Worm (Caenorhabditis elegans) whole organism, young adult: ENCODE data around the gene C28G1.6.
A peak's percentile ranks its signal among the peaks of the same experiment; 100 is the strongest.

Source experiments
- C06A6.2 ChIP-seq: fragments of 200-800 bp; sonication (Bioruptor generic); conservative IDR thresholded peaks from 2 replicates; pipeline ENCODE4 v1.3.6; 2022; ENCODE audit warnings: missing genetic modification characterization, missing compliant biosample characterization
- F10E7.11 ChIP-seq: sonication (generic microtip); optimal IDR thresholded peaks from 2 replicates; lab custom pipeline; 2017; ENCODE audit warnings: mild to moderate bottlenecking, missing genetic modification characterization, moderate library complexity, missing compliant biosample characterization
- F37B4.10 ChIP-seq: fragments of 200-800 bp; sonication (Bioruptor generic); IDR thresholded peaks from 2 replicates; pipeline ENCODE4 v1.3.6; 2022; ENCODE audit warnings: missing genetic modification characterization, missing compliant biosample characterization
- K12H6.12 ChIP-seq: fragments of 200-800 bp; sonication (Bioruptor generic); optimal IDR thresholded peaks from 2 replicates; lab custom pipeline; 2018; ENCODE audit warnings: mild to moderate bottlenecking, missing genetic modification characterization, missing compliant biosample characterization
- T07F8.4 ChIP-seq: sonication (generic microtip); optimal IDR thresholded peaks from 2 replicates; lab custom pipeline; 2016; ENCODE audit warnings: mild to moderate bottlenecking, missing genetic modification characterization, moderate library complexity, missing compliant biosample characterization
- T26A5.8 ChIP-seq: sonication (generic microtip); optimal IDR thresholded peaks from 2 replicates; lab custom pipeline; 2016; ENCODE audit warnings: missing genetic modification characterization, missing compliant biosample characterization
- Y53F4B.3 ChIP-seq: fragments of 200-800 bp; sonication (Bioruptor generic); IDR thresholded peaks from 2 replicates; pipeline ENCODE4 v1.3.6; 2022; ENCODE audit warnings: missing genetic modification reagents, missing genetic modification characterization, missing compliant biosample characterization
- Y56A3A.18 ChIP-seq: fragments of 200-800 bp; sonication (Bioruptor generic); IDR thresholded peaks from 2 replicates; pipeline ENCODE4 v1.3.6; 2022; ENCODE audit warnings: missing genetic modification reagents, missing genetic modification characterization, missing compliant biosample characterization
- Y79H2A.3 ChIP-seq: fragments of 200-800 bp; sonication (Bioruptor generic); conservative IDR thresholded peaks from 2 replicates; pipeline ENCODE4 v1.3.6; 2022; ENCODE audit warnings: missing genetic modification reagents, missing genetic modification characterization, missing compliant biosample characterization
- ZK185.1 ChIP-seq: sonication (generic microtip); optimal IDR thresholded peaks from 2 replicates; lab custom pipeline; 2016; ENCODE audit warnings: mild to moderate bottlenecking, missing genetic modification characterization, missing compliant biosample characterization; ENCODE audit not compliant: poor library complexity, severe bottlenecking
- akir-1 ChIP-seq: fragments of 200-800 bp; sonication (Bioruptor generic); optimal IDR thresholded peaks from 2 replicates; lab custom pipeline; 2018; ENCODE audit warnings: mild to moderate bottlenecking, missing genetic modification characterization, moderate library complexity, missing compliant biosample characterization
- aptf-2 ChIP-seq: fragments of 200-800 bp; sonication (Bioruptor generic); conservative IDR thresholded peaks from 2 replicates; pipeline ENCODE4 v1.3.6; 2022; ENCODE audit warnings: missing genetic modification reagents, missing genetic modification characterization, missing compliant biosample characterization
- attf-5 ChIP-seq: fragments of 200-800 bp; sonication (Bioruptor generic); optimal IDR thresholded peaks from 2 replicates; lab custom pipeline; 2018; ENCODE audit warnings: mild to moderate bottlenecking, missing genetic modification characterization, missing compliant biosample characterization
- bed-1 ChIP-seq: fragments of 200-800 bp; sonication (Bioruptor generic); IDR thresholded peaks from 2 replicates; pipeline ENCODE4 v1.3.6; 2022; ENCODE audit warnings: missing genetic modification reagents, missing genetic modification characterization, missing compliant biosample characterization
- bed-2 ChIP-seq: fragments of 200-800 bp; sonication (Bioruptor generic); IDR thresholded peaks from 2 replicates; pipeline ENCODE4 v1.3.6; 2022; ENCODE audit warnings: missing genetic modification reagents, missing genetic modification characterization, missing compliant biosample characterization
- ceh-40 ChIP-seq: fragments of 200-800 bp; sonication (Bioruptor generic); IDR thresholded peaks from 2 replicates; pipeline ENCODE4 v1.3.6; 2022; ENCODE audit warnings: missing genetic modification characterization, missing compliant biosample characterization
- ceh-58 ChIP-seq: fragments of 200-800 bp; sonication (Bioruptor generic); IDR thresholded peaks from 2 replicates; pipeline ENCODE4 v1.3.6; 2022; ENCODE audit warnings: missing genetic modification characterization, missing compliant biosample characterization
- dox-1 ChIP-seq: fragments of 200-800 bp; sonication (Bioruptor generic); IDR thresholded peaks from 2 replicates; pipeline ENCODE4 v1.3.6; 2022; ENCODE audit warnings: missing genetic modification reagents, missing genetic modification characterization, missing compliant biosample characterization
- dpff-1 ChIP-seq: sonication (generic microtip); optimal IDR thresholded peaks from 2 replicates; lab custom pipeline; 2017; ENCODE audit warnings: mild to moderate bottlenecking, missing genetic modification characterization, missing compliant biosample characterization
- efl-1 ChIP-seq: fragments of 150-350 bp; optimal IDR thresholded peaks from 2 replicates; lab custom pipeline; 2014; ENCODE audit warnings: missing biosample characterization, missing genetic modification reagents, missing genetic modification characterization
- egl-18 ChIP-seq: fragments of 200-800 bp; sonication (Bioruptor generic); IDR thresholded peaks from 2 replicates; pipeline ENCODE4 v1.3.6; 2022; ENCODE audit warnings: missing genetic modification reagents, missing genetic modification characterization, missing compliant biosample characterization
- egrh-3 ChIP-seq: fragments of 200-800 bp; sonication (Bioruptor generic); IDR thresholded peaks from 2 replicates; pipeline ENCODE4 v1.3.6; 2022; ENCODE audit warnings: missing genetic modification reagents, missing genetic modification characterization, missing compliant biosample characterization
- hlh-12 ChIP-seq: sonication (generic microtip); optimal IDR thresholded peaks from 2 replicates; lab custom pipeline; 2016; ENCODE audit warnings: missing genetic modification characterization, missing compliant biosample characterization
- hmg-1.2 ChIP-seq: fragments of 200-800 bp; sonication (Bioruptor generic); IDR thresholded peaks from 2 replicates; pipeline ENCODE4 v1.3.6; 2022; ENCODE audit warnings: missing genetic modification reagents, missing genetic modification characterization, missing compliant biosample characterization
- hmg-20 ChIP-seq: fragments of 200-800 bp; sonication (Bioruptor generic); IDR thresholded peaks from 2 replicates; pipeline ENCODE4 v1.3.6; 2022; ENCODE audit warnings: missing genetic modification reagents, missing genetic modification characterization, missing compliant biosample characterization
- hrde-1 ChIP-seq: sonication (generic microtip); optimal IDR thresholded peaks from 2 replicates; lab custom pipeline; 2016; ENCODE audit warnings: missing genetic modification characterization, mild to moderate bottlenecking, missing compliant biosample characterization, moderate library complexity, missing genotype, missing genetic modification reagents, borderline replicate concordance
- lag-1 ChIP-seq: fragments of 200-800 bp; sonication (Bioruptor generic); IDR thresholded peaks from 2 replicates; pipeline ENCODE4 v1.3.6; 2022; ENCODE audit warnings: missing genetic modification reagents, missing genetic modification characterization, missing compliant biosample characterization
- let-526 ChIP-seq: fragments of 200-800 bp; sonication (Bioruptor generic); IDR thresholded peaks from 2 replicates; pipeline ENCODE4 v1.3.6; 2022; ENCODE audit warnings: missing genetic modification reagents, missing genetic modification characterization, missing compliant biosample characterization
- let-607 ChIP-seq, 2 experiments: fragments of 200-800 bp in 1 of 2; sonication (Bioruptor generic) in 1 of 2; sonication (generic microtip) in 1 of 2; optimal IDR thresholded peaks; 2 replicates each; lab custom pipeline; 2016 to 2018; ENCODE audit warnings: mild to moderate bottlenecking in 2 of 2, missing compliant biosample characterization in 2 of 2, missing genetic modification characterization in 2 of 2, moderate library complexity in 2 of 2, missing genotype in 1 of 2
- lir-1 ChIP-seq: fragments of 200-800 bp; sonication (Bioruptor generic); conservative IDR thresholded peaks from 2 replicates; pipeline ENCODE4 v1.3.6; 2022; ENCODE audit warnings: missing genetic modification reagents, missing genetic modification characterization, missing compliant biosample characterization
- madf-10 ChIP-seq: sonication (generic microtip); optimal IDR thresholded peaks from 2 replicates; lab custom pipeline; 2016; ENCODE audit warnings: mild to moderate bottlenecking, missing genetic modification characterization, missing compliant biosample characterization
- mel-28 ChIP-seq: sonication (generic microtip); optimal IDR thresholded peaks from 2 replicates; lab custom pipeline; 2016; ENCODE audit warnings: borderline replicate concordance, mild to moderate bottlenecking, missing genetic modification characterization, missing compliant biosample characterization
- mes-4 ChIP-seq: sonication (generic microtip); optimal IDR thresholded peaks from 2 replicates; lab custom pipeline; 2016; ENCODE audit warnings: missing genotype, missing genetic modification characterization, missing compliant biosample characterization
- mxl-1 ChIP-seq: sonication (generic microtip); optimal IDR thresholded peaks from 2 replicates; lab custom pipeline; 2016; ENCODE audit warnings: missing genetic modification characterization, missing compliant biosample characterization
- nhr-27 ChIP-seq: fragments of 200-800 bp; sonication (Bioruptor generic); optimal IDR thresholded peaks from 2 replicates; lab custom pipeline; 2018; ENCODE audit warnings: mild to moderate bottlenecking, missing genetic modification characterization, moderate library complexity, missing compliant biosample characterization
- nhr-90 ChIP-seq: sonication (generic microtip); optimal IDR thresholded peaks from 2 replicates; lab custom pipeline; 2016; ENCODE audit warnings: missing genotype, mild to moderate bottlenecking, missing genetic modification characterization, missing compliant biosample characterization
- rec-8 ChIP-seq, 2 experiments: sonication (generic microtip); optimal IDR thresholded peaks; 2 replicates each; lab custom pipeline; 2016; ENCODE audit warnings: mild to moderate bottlenecking in 2 of 2, missing genetic modification characterization in 2 of 2, missing genetic modification reagents in 2 of 2, missing genotype in 2 of 2, missing biosample characterization in 1 of 2, missing compliant biosample characterization in 1 of 2, moderate library complexity in 1 of 2
- rpc-1 ChIP-seq, 2 experiments: fragments of 150-350 bp in 1 of 2; sonication (generic microtip) in 1 of 2; optimal IDR thresholded peaks; 2 replicates each; lab custom pipeline; 2014 to 2018; ENCODE audit warnings: missing biosample characterization in 1 of 2, missing genetic modification characterization in 1 of 2, missing genetic modification reagents in 1 of 2, missing genotype in 1 of 2
- sdz-38 ChIP-seq: sonication (generic microtip); optimal IDR thresholded peaks from 2 replicates; lab custom pipeline; 2016; ENCODE audit warnings: missing genotype, missing genetic modification characterization, missing compliant biosample characterization
- sea-2 ChIP-seq: fragments of 200-800 bp; sonication (Bioruptor generic); IDR thresholded peaks from 2 replicates; pipeline ENCODE4 v1.3.6; 2022; ENCODE audit warnings: missing genetic modification characterization, missing compliant biosample characterization
- snpc-1.1 ChIP-seq: sonication (generic microtip); optimal IDR thresholded peaks from 2 replicates; lab custom pipeline; 2017; ENCODE audit warnings: missing genetic modification characterization, mild to moderate bottlenecking, missing compliant biosample characterization, antibody characterized with exemption, moderate library complexity, missing genotype, missing genetic modification reagents; ENCODE audit not compliant: insufficient read depth
- snpc-3.4 ChIP-seq: sonication (generic microtip); optimal IDR thresholded peaks from 2 replicates; lab custom pipeline; 2017; ENCODE audit warnings: missing genetic modification characterization, mild to moderate bottlenecking, missing compliant biosample characterization, antibody characterized with exemption, moderate library complexity, missing genotype, missing genetic modification reagents
- unc-130 ChIP-seq: sonication (generic microtip); optimal IDR thresholded peaks from 2 replicates; lab custom pipeline; 2016; ENCODE audit warnings: missing genetic modification reagents, missing genetic modification characterization, missing compliant biosample characterization
- unc-62 ChIP-seq: fragments of 150-350 bp; optimal IDR thresholded peaks from 2 replicates; lab custom pipeline; 2014; ENCODE audit warnings: missing biosample characterization, missing genetic modification reagents, missing genetic modification characterization
- zfh-2 ChIP-seq: fragments of 200-800 bp; sonication (Bioruptor generic); conservative IDR thresholded peaks from 2 replicates; pipeline ENCODE4 v1.3.6; 2022; ENCODE audit warnings: missing genetic modification reagents, missing genetic modification characterization, missing compliant biosample characterization
- ztf-18 ChIP-seq: sonication (generic microtip); optimal IDR thresholded peaks from 2 replicates; lab custom pipeline; 2016; ENCODE audit warnings: missing genotype, mild to moderate bottlenecking, missing genetic modification characterization, missing compliant biosample characterization
- ztf-6 ChIP-seq: fragments of 200-800 bp; sonication (Bioruptor generic); IDR thresholded peaks from 2 replicates; pipeline ENCODE4 v1.3.6; 2022; ENCODE audit warnings: missing genetic modification reagents, missing genetic modification characterization, missing compliant biosample characterization

Gene C28G1.6

DNA sequence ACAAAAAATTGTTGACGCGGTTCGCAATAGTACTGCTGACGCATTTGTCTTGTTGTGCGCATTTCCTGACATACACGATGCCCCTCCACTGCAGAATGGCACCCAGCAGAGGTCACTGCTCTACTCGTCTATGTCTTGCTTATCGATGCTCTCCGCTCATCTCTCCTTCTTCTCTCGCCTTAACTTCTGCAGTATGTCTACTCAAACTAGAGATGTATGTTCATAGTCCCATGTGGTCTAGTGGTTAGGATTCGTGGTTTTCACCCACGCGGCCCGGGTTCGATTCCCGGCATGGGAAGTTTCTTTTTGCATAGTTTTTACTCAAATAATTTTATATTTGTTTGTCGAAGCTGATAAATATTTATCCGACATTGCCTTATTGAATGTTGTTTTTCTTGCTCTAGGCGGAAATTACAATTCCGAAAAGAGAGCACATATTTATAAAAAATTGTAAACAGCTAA is 4.9 kb upstream of the C28G1.6 start, which contains the start of gene C28G1.2 (continued):
- TF ChIP-seq Y53F4B.3 (GFP tag; lab: Robert Waterston, UW) (peak; percentile 77; the same call in 1 of the 2 replicates), hmg-20 (GFP tag; lab: Robert Waterston, UW) (peak; percentile 89), dox-1 (peak; percentile 93), rpc-1 (optimal IDR thresholded peaks at IDR 0.05; lab: Kevin White, UChicago) (peak; percentile 98), rpc-1 (tag; optimal IDR thresholded peaks at IDR 0.05; lab: Kevin White, UChicago) (peak; percentile 97), nhr-90 (tag; lab: Kevin White, UChicago) (peak; percentile 88), rec-8 (tag; optimal IDR thresholded peaks at IDR 0.05; lab: Kevin White, UChicago) (peak; percentile 90 to 95), hmg-1.2 (GFP tag; lab: Robert Waterston, UW) (peak; percentile 90), sdz-38 (no peak), dpff-1 (tag; lab: Kevin White, UChicago) (no peak), zfh-2 (GFP tag; lab: Robert Waterston, UW) (no peak; the same call in none of the 2 replicates), akir-1 (GFP tag; lab: Kevin White, UChicago) (peak; percentile 84), Y79H2A.3 (GFP tag; lab: Robert Waterston, UW) (peak; percentile 52; the same call in 1 of the 2 replicates), ceh-58 (GFP tag; lab: Robert Waterston, UW) (0 out of 2 replicates have a peak, but pooled peaks have one; percentile 83), mes-4 (tag; lab: Kevin White, UChicago) (peak; percentile 93), let-607 (tag; optimal IDR thresholded peaks at IDR 0.05; lab: Kevin White, UChicago) (peak; percentile 72 to 84), efl-1 (GFP tag; lab: Kevin White, UChicago) (peak; percentile 25), lag-1 (no peak), T07F8.4 (tag; lab: Kevin White, UChicago) (peak; percentile 90), F37B4.10 (GFP tag; lab: Robert Waterston, UW) (0 out of 2 replicates have a peak, but pooled peaks have one; percentile 46), F10E7.11 (tag; lab: Kevin White, UChicago) (peak; percentile 84), bed-2 (GFP tag; lab: Robert Waterston, UW) (no peak), snpc-3.4 (peak; percentile 52), hrde-1 (peak; percentile 85), unc-130 (GFP tag; lab: Kevin White, UChicago) (peak; percentile 88), ztf-18 (tag; lab: Kevin White, UChicago) (peak; percentile 92), unc-62 (GFP tag; lab: Kevin White, UChicago) (no peak), attf-5 (GFP tag; lab: Kevin White, UChicago) (peak; percentile 91), C06A6.2 (GFP tag; lab: Robert Waterston, UW) (peak; percentile 71), madf-10 (peak; percentile 88), hlh-12 (tag; lab: Kevin White, UChicago) (peak; percentile 79), ztf-6 (GFP tag; lab: Robert Waterston, UW) (peak; percentile 81), ceh-40 (GFP tag; lab: Robert Waterston, UW) (peak; percentile 91), lir-1 (GFP tag; lab: Robert Waterston, UW) (peak; percentile 80), sea-2 (no peak), nhr-27 (peak; percentile 80), egl-18 (GFP tag; lab: Robert Waterston, UW) (peak; percentile 91), bed-1 (GFP tag; lab: Robert Waterston, UW) (no peak), mxl-1 (tag; lab: Kevin White, UChicago) (peak; percentile 63), Y56A3A.18 (peak; percentile 94), aptf-2 (GFP tag; lab: Robert Waterston, UW) (0 out of 2 replicates have a peak, but pooled peaks have one; percentile 53), let-526 (GFP tag; lab: Robert Waterston, UW) (peak; percentile 76; the same call in 1 of the 2 replicates), K12H6.12 (peak; percentile 94), mel-28 (tag; lab: Kevin White, UChicago) (peak; percentile 67), snpc-1.1 (peak; percentile 34), T26A5.8 (tag; lab: Kevin White, UChicago) (peak; percentile 92), egrh-3 (GFP tag; lab: Robert Waterston, UW) (peak; percentile 63; the same call in 1 of the 2 replicates), ZK185.1 (tag; lab: Kevin White, UChicago) (peak; percentile 95)
